Fruit fly (Drosophila melanogaster): ENCODE data around the gene CG10184.

The CG10184 gene

DNA sequence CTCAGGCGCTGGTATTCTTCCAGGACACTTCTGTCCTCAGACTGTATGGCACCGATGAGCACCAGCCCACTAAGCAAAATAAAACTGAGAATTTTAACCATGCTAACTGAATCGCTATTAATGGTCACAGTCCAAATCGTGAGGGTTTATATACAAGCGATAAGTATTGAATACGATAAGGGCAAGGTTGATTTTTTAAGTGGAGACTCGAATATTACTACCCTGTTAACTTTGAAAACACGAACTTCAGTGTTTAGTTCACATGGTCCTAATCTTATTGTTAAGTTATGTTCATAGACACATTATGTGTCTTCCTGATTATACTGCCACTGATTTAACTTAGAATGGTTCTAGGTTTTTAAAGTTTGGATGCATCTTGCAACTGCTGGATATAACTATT lies 12.6 kb downstream of the CG10184 start, which contains the start of gene CG33337:
TSS of gene CG33337 (minus strand) at position 101 of the 400 bp plus-strand sequence.
- TF ChIP-seq CG9948 (tag; optimal IDR thresholded peaks at IDR 0.05) (no peak), CG32121 (GFP tag; IDR thresholded peaks at IDR 0.05) (no peak), rn (GFP tag; IDR thresholded peaks at IDR 0.05) (no peak), Ets98B (GFP tag; IDR thresholded peaks at IDR 0.05) (no peak), Pif1A (GFP tag; optimal IDR thresholded peaks at IDR 0.05) (no peak), gl (tag; optimal IDR thresholded peaks at IDR 0.05) (no peak), EcR (GFP tag; optimal IDR thresholded peaks at IDR 0.05) (no peak), fd96Ca (GFP tag; IDR thresholded peaks at IDR 0.05) (no peak), Snoo (tag; optimal IDR thresholded peaks at IDR 0.05) (no peak)

DNA sequence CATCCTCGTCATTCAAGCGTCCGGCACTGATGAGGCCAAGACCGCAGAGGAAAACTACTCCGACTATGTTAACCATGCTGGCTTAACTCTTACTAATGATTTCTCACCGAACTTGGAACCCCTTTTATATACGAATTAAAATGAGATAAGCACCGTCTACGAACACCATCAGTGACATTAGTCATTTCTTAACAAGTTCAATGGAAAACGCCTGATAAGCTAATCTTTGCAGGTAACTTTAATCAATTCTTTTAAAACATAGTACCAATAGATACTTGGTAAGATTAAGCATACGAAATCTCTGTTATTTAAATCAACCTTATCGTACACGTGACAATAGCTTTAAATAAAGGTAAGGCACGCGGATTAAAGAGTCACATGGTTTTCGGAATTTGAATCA lies 15.6 kb downstream of the CG10184 start, which contains the start of gene CG10182:
TSS of gene CG10182 (minus strand) at position 101 of the 400 bp plus-strand sequence.
- no peak for TF ChIP-seq CG32121 (GFP tag; IDR thresholded peaks at IDR 0.05)
- TF ChIP-seq CG12605 (GFP tag; IDR thresholded peaks at IDR 0.05) = no peak
- TF ChIP-seq CG13204 (GFP tag; optimal IDR thresholded peaks at IDR 0.05) = no peak
- TF ChIP-seq EcR (GFP tag; optimal IDR thresholded peaks at IDR 0.05) = no peak
- no peak for TF ChIP-seq CG10348 (GFP tag; IDR thresholded peaks at IDR 0.05)
- TF ChIP-seq rn (GFP tag; IDR thresholded peaks at IDR 0.05) = no peak
- TF ChIP-seq Snoo (tag; optimal IDR thresholded peaks at IDR 0.05) = no peak
- TF ChIP-seq CG9948 (tag; optimal IDR thresholded peaks at IDR 0.05) = no peak
- no peak for TF ChIP-seq fd96Ca (GFP tag; IDR thresholded peaks at IDR 0.05)
- no peak for TF ChIP-seq D1 (tag; optimal IDR thresholded peaks at IDR 0.05)

DNA sequence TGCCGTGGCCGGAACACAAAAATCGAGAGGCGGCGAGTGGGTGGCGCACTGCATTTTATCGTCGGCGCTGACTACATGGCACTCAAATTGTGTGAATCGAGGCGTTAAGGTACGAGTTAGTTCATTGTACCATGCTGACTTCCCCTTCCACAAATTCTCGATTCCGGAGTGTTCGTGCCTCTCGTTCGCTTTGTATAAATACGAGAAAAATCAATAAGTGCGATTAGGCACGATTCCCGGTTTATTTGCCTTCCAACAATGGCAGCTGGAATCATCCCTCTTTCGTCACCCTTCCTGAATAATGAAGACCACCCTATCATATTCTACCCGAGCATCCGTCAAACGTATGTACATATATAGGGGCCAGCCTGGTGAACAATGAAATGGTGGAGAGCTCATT lies 28.7 kb downstream of the CG10184 start:
- TF ChIP-seq Pif1A (GFP tag; optimal IDR thresholded peaks at IDR 0.05) = no peak
- no peak for TF ChIP-seq rn (GFP tag; IDR thresholded peaks at IDR 0.05)
- no peak for TF ChIP-seq CG10348 (GFP tag; IDR thresholded peaks at IDR 0.05)
- no peak for TF ChIP-seq Ets98B (GFP tag; IDR thresholded peaks at IDR 0.05)
- TF ChIP-seq CG9948 (tag; optimal IDR thresholded peaks at IDR 0.05) = no peak
- TF ChIP-seq CG8159 (tag; optimal IDR thresholded peaks at IDR 0.05) = no peak
- no peak for TF ChIP-seq Pif1B (GFP tag; optimal IDR thresholded peaks at IDR 0.05)
- no peak for TF ChIP-seq CG15710 (tag; optimal IDR thresholded peaks at IDR 0.05)
- TF ChIP-seq gl (tag; optimal IDR thresholded peaks at IDR 0.05) = no peak
- TF ChIP-seq Snoo (tag; optimal IDR thresholded peaks at IDR 0.05) = no peak
- TF ChIP-seq D1 (tag; optimal IDR thresholded peaks at IDR 0.05) = no peak
- TF ChIP-seq CG8301 (tag; optimal IDR thresholded peaks at IDR 0.05) = no peak
- no peak for TF ChIP-seq CG34367 (tag; optimal IDR thresholded peaks at IDR 0.05)
- no peak for TF ChIP-seq CG4496 (GFP tag; IDR thresholded peaks at IDR 0.05)

DNA sequence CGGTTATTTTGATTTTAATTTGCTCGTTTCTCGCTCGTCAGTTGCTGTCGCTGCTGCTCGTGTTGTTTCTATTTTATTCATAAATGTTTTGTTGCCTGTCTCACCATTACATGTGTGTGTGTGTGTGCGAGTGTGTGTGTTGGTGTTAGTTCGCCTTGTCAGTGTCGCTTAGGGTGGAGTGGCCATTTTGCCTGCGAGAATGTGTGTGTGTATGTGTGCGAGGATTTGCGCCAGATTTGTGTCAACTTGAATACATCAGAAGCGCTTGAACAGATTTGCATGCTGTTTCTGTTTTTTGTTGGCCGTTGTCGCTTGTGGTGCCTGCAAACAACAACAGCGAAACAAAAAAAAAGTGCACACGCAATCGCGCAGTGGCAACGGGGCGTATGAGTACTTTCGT lies 36.1 kb downstream of the CG10184 start:
- TF ChIP-seq EcR (GFP tag; optimal IDR thresholded peaks at IDR 0.05) (no peak), gl (tag; optimal IDR thresholded peaks at IDR 0.05) (no peak), CG12605 (GFP tag; IDR thresholded peaks at IDR 0.05) (no peak), CG32121 (GFP tag; IDR thresholded peaks at IDR 0.05) (no peak), CG8159 (tag; optimal IDR thresholded peaks at IDR 0.05) (no peak), Pif1A (GFP tag; optimal IDR thresholded peaks at IDR 0.05) (no peak), CG10348 (GFP tag; IDR thresholded peaks at IDR 0.05) (no peak), Snoo (tag; optimal IDR thresholded peaks at IDR 0.05) (no peak), CG4496 (GFP tag; IDR thresholded peaks at IDR 0.05) (no peak), CG14655 (GFP tag; optimal IDR thresholded peaks at IDR 0.05) (no peak), rn (GFP tag; IDR thresholded peaks at IDR 0.05) (no peak)

DNA sequence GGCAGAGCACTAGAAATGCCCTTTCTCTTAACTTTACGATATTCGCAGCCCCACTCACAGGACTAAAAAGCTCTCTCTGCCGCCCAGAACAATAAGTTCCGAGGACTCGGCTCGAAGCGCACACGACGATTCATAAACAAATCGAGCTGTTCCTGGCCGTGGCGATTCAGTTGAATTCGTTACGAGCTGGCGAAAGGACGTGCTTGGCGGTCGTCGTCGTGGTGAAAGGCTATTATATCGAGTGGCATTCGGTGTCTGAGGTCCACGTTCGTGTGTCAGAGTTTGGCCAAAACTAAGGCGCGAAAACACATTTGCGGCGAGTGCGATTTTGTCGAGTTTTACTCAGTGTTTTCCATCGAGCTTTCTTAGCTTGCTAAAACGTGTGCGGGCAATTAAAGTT lies 48.1 kb downstream of the CG10184 start, which contains the start of gene beat-IV:
TSS of gene beat-IV (plus strand) at position 169 of the 400 bp plus-strand sequence.
- no peak for TF ChIP-seq Pif1A (GFP tag; optimal IDR thresholded peaks at IDR 0.05)
- no peak for TF ChIP-seq CG9948 (tag; optimal IDR thresholded peaks at IDR 0.05)
- TF ChIP-seq rn (GFP tag; IDR thresholded peaks at IDR 0.05) = no peak

DNA sequence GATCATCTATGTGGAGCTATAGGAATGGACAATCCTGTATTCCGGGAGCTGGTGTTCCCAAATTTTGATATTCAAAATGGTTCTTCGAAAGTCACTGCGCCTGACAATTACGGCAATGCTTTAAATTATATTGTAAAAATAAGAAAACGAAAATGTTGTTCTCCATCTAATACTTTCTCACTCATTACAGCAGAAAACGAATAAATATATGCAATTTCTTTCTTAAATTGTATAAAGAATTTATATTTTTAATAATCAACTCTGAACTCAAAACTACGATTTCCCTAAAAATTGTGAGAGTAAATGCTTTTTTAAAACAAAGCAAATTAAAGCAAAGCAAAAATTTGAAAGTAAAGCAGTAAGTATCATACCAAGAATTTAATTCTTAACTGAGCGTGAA lies 48.5 kb downstream of the CG10184 start, which contains the start of gene CG10164:
TSS of gene CG10164 (minus strand) at position 101 of the 400 bp plus-strand sequence.
- TF ChIP-seq CG4496 (GFP tag; IDR thresholded peaks at IDR 0.05) = no peak
- no peak for TF ChIP-seq rn (GFP tag; IDR thresholded peaks at IDR 0.05)
- TF ChIP-seq fd96Ca (GFP tag; IDR thresholded peaks at IDR 0.05) = no peak
- no peak for TF ChIP-seq CG34367 (tag; optimal IDR thresholded peaks at IDR 0.05)
- TF ChIP-seq Ets98B (GFP tag; IDR thresholded peaks at IDR 0.05) = no peak
- TF ChIP-seq Pif1A (GFP tag; optimal IDR thresholded peaks at IDR 0.05) = no peak
- no peak for TF ChIP-seq CG32121 (GFP tag; IDR thresholded peaks at IDR 0.05)
- no peak for TF ChIP-seq CG13204 (GFP tag; optimal IDR thresholded peaks at IDR 0.05)
- TF ChIP-seq CG12605 (GFP tag; IDR thresholded peaks at IDR 0.05) = no peak
- TF ChIP-seq CG14655 (GFP tag; optimal IDR thresholded peaks at IDR 0.05) = no peak
- TF ChIP-seq D1 (tag; optimal IDR thresholded peaks at IDR 0.05) = no peak
- no peak for TF ChIP-seq EcR (GFP tag; optimal IDR thresholded peaks at IDR 0.05)
- no peak for TF ChIP-seq CG17806 (tag; optimal IDR thresholded peaks at IDR 0.05)
- no peak for TF ChIP-seq Snoo (tag; optimal IDR thresholded peaks at IDR 0.05)
- TF ChIP-seq gl (tag; optimal IDR thresholded peaks at IDR 0.05) = no peak
- TF ChIP-seq CG15710 (tag; optimal IDR thresholded peaks at IDR 0.05) = no peak

Measured in whole organism, pupa.